Fruit fly (Drosophila melanogaster) whole organism, adult: Measurements from ENCODE around the gene CG8891.
A peak's percentile ranks its signal among the peaks of the same experiment; 100 is the strongest.

Experiments used
- CG11617 ChIP-seq: fragments of 200-800 bp; sonication (Bioruptor generic); optimal IDR thresholded peaks from 2 replicates; lab custom pipeline; 2017; ENCODE audit warnings: mild to moderate bottlenecking, missing biosample characterization, missing genetic modification reagents, missing genetic modification characterization
- CG12768 ChIP-seq: fragments of 200-800 bp; sonication (Bioruptor generic); optimal IDR thresholded peaks from 2 replicates; lab custom pipeline; 2017; ENCODE audit warnings: missing biosample characterization, missing genetic modification characterization, mild to moderate bottlenecking, moderate library complexity, missing genetic modification reagents
- CG14711 ChIP-seq: fragments of 200-800 bp; sonication (Bioruptor generic); optimal IDR thresholded peaks from 2 replicates; lab custom pipeline; 2018; ENCODE audit warnings: missing biosample characterization, mild to moderate bottlenecking, missing genetic modification characterization, moderate library complexity
- CG1620 ChIP-seq: fragments of 200-800 bp; sonication (Bioruptor generic); optimal IDR thresholded peaks from 2 replicates; lab custom pipeline; 2016; ENCODE audit warnings: missing biosample characterization, missing genetic modification characterization
- CG33017 ChIP-seq: fragments of 200-800 bp; sonication (Bioruptor generic); optimal IDR thresholded peaks from 2 replicates; lab custom pipeline; 2018; ENCODE audit warnings: missing biosample characterization, mild to moderate bottlenecking, missing genetic modification characterization, moderate library complexity
- CG5204 ChIP-seq: fragments of 200-800 bp; sonication (Bioruptor generic); optimal IDR thresholded peaks from 2 replicates; lab custom pipeline; 2016; ENCODE audit warnings: missing biosample characterization, missing genetic modification characterization
- CG7045 ChIP-seq: fragments of 200-800 bp; sonication (Bioruptor generic); optimal IDR thresholded peaks from 2 replicates; lab custom pipeline; 2017; ENCODE audit warnings: missing biosample characterization, mild to moderate bottlenecking, missing genetic modification characterization
- CG7101 ChIP-seq: fragments of 200-800 bp; sonication (Bioruptor generic); optimal IDR thresholded peaks from 2 replicates; lab custom pipeline; 2018; ENCODE audit warnings: missing biosample characterization, mild to moderate bottlenecking, missing genetic modification characterization, moderate library complexity
- Clk ChIP-seq: fragments of 200-800 bp; sonication (Bioruptor generic); optimal IDR thresholded peaks from 2 replicates; lab custom pipeline; 2017; ENCODE audit warnings: missing biosample characterization, missing genetic modification characterization
- Crg-1 ChIP-seq: fragments of 200-800 bp; sonication (Bioruptor generic); optimal IDR thresholded peaks from 2 replicates; lab custom pipeline; 2016; ENCODE audit warnings: missing biosample characterization, missing genetic modification characterization
- Hr96 ChIP-seq: fragments of 200-800 bp; sonication (Bioruptor generic); optimal IDR thresholded peaks from 2 replicates; lab custom pipeline; 2016; ENCODE audit warnings: missing biosample characterization, missing genetic modification characterization
- Mnt ChIP-seq: fragments of 200-800 bp; sonication (Bioruptor generic); optimal IDR thresholded peaks from 2 replicates; lab custom pipeline; 2016; ENCODE audit warnings: missing biosample characterization, mild to moderate bottlenecking, missing genetic modification characterization
- bab1 ChIP-seq: fragments of 200-800 bp; sonication (Bioruptor generic); optimal IDR thresholded peaks from 3 replicates; lab custom pipeline; 2019; ENCODE audit warnings: missing biosample characterization, mild to moderate bottlenecking, missing genetic modification characterization, moderate library complexity
- cic ChIP-seq: fragments of 200-800 bp; sonication (Bioruptor generic); optimal IDR thresholded peaks from 2 replicates; lab custom pipeline; 2017; ENCODE audit warnings: missing biosample characterization, mild to moderate bottlenecking, missing genetic modification characterization, moderate library complexity
- cnc ChIP-seq, 2 experiments: fragments of >200 bp; optimal IDR thresholded peaks; 2 replicates each; lab custom pipeline; 2017
- kay ChIP-seq: fragments of 200-800 bp; sonication (Bioruptor generic); peaks from one replicate; lab custom pipeline; 2016; ENCODE audit warnings: missing biosample characterization, missing genetic modification characterization, borderline replicate concordance
- ovo ChIP-seq: fragments of 200-800 bp; sonication (Bioruptor generic); optimal IDR thresholded peaks from 2 replicates; lab custom pipeline; 2016; ENCODE audit warnings: missing biosample characterization, missing genetic modification characterization
- pad ChIP-seq: fragments of 200-800 bp; sonication (Bioruptor generic); optimal IDR thresholded peaks from 3 replicates; lab custom pipeline; 2017; ENCODE audit warnings: missing biosample characterization, missing genetic modification characterization, mild to moderate bottlenecking, moderate library complexity, missing genetic modification reagents
- tj ChIP-seq: fragments of 200-800 bp; sonication (Bioruptor generic); optimal IDR thresholded peaks from 3 replicates; lab custom pipeline; 2017; ENCODE audit warnings: missing biosample characterization, mild to moderate bottlenecking, missing genetic modification characterization, moderate library complexity
- toe ChIP-seq: fragments of 200-800 bp; sonication (Bioruptor generic); optimal IDR thresholded peaks from 2 replicates; lab custom pipeline; 2016; ENCODE audit warnings: missing biosample characterization, missing genetic modification characterization

Gene CG8891

DNA sequence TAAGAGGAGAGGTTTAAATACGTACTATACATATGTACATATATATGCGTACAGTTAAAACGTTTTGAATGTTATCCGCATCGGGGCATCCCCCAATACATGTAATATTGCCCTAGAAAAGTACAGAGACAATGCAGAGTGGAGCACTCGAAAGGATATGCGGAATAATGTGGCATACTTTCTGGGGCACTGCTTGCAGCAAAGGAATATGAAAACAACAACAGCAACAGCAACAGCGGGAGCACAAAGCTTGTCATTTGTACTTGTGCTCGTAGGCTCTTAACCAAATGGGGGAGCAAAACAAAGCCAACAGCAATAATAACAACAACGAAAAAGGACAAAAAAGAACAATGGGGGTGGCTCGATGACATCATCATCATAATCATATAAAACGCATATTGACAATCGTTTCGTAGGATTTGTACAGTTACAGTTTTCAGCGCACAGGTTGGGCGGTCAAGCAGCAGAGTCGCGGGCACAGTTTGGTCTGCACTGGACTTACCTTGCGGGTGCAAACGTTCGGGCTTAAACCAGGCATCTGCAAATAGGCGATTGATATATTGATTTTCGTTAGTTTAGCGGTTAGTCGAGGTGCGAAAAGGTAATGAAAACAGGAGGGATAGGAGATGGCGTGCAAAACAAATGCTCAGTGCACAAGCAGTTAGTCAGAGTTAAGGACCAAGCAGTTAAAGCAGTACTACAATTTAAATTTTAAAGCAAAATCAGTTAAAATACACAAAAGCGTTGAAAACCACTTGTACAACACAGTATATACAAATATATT lies 24.7 kb upstream of the CG8891 start:
- TF ChIP-seq bab1 (no peak), toe (GFP tag; lab: Kevin White, UChicago) (no peak), pad (GFP tag; lab: Kevin White, UChicago) (no peak), CG1620 (GFP tag; lab: Kevin White, UChicago) (no peak), CG11617 (GFP tag; lab: Kevin White, UChicago) (no peak), CG7101 (tag; lab: Kevin White, UChicago) (no peak), ovo (GFP tag; lab: Kevin White, UChicago) (no peak), CG12768 (no peak), CG7045 (no peak), Hr96 (no peak), kay (GFP tag; lab: Kevin White, UChicago) (no peak), Mnt (GFP tag; lab: Kevin White, UChicago) (no peak)

DNA sequence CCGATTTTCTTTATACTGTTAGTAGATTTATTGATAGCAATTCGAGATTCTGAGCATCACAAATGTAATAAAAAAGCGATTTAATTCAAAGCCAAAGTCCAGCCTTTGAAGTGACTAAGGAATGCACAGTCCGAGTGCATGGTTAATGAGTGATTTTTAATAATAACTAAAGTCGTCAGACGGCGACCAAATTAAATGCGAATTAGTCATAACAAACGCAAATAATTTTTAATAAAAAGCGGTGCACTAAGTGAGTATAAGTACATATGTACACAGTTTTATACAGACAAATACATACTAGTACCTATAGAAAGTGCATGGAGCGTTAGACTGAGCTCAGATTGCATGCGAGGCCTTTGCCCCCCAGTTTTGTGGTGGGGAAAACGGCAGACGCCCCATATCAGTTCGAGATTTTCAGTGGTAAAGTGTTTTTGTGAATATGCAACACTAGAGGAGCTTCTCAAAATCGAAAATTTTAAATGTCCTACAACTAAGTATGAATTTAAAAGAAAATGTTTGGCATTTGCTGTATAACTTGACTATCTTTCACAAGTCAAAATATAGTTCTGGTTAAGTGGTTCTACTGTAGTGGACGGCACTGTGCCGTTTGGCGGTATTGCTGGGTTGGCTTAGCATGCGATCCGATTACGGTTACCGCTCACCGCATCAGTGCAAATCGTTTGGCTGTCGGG lies 23.7 kb upstream of the CG8891 start:
- TF ChIP-seq kay (GFP tag; lab: Kevin White, UChicago) (peak; percentile 97), bab1 (peak; percentile 10), tj (GFP tag; lab: Kevin White, UChicago) (peak; percentile 64), CG12768 (peak; percentile 82), CG7101 (tag; lab: Kevin White, UChicago) (peak; percentile 76), Crg-1 (GFP tag; lab: Kevin White, UChicago) (peak; percentile 29), CG1620 (GFP tag; lab: Kevin White, UChicago) (no peak), CG5204 (GFP tag; lab: Kevin White, UChicago) (peak; percentile 7), pad (GFP tag; lab: Kevin White, UChicago) (peak; percentile 39), ovo (GFP tag; lab: Kevin White, UChicago) (no peak), Hr96 (peak; percentile 36), toe (GFP tag; lab: Kevin White, UChicago) (peak; percentile 25), CG33017 (peak; percentile 85), CG7045 (peak; percentile 74), Clk (GFP tag; lab: Kevin White, UChicago) (peak; percentile 13), CG11617 (GFP tag; lab: Kevin White, UChicago) (peak; percentile 54), cnc (optimal IDR thresholded peaks at IDR 0.05; lab: Kevin White, UChicago) (no peak), Mnt (GFP tag; lab: Kevin White, UChicago) (peak; percentile 32), CG14711 (tag; lab: Kevin White, UChicago) (peak; percentile 52), cic (peak; percentile 70)

DNA sequence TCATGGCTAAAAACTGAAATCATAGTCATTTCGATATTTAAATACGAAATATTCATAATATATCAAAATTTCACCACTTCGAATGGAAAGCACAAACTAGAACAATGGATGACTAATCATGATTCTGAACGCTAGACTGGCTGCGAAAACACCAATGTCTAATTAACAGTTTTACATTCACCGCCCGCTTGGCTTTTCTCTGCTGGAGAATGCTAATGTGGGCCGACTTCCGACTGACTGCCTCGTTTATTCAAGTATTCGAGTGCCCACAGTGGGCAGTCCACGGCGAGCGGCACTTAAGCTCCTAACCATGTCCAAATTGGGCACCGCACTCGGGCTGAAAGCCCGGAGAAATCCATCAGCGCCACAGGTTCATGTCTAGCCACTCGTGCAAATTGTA lies 22.9 kb upstream of the CG8891 start:
- TF ChIP-seq CG33017 (no peak), Mnt (GFP tag; lab: Kevin White, UChicago) (no peak), bab1 (no peak), CG11617 (GFP tag; lab: Kevin White, UChicago) (no peak), cnc (optimal IDR thresholded peaks at IDR 0.05; lab: Kevin White, UChicago) (no peak), tj (GFP tag; lab: Kevin White, UChicago) (no peak), cic (no peak), Hr96 (no peak), kay (GFP tag; lab: Kevin White, UChicago) (no peak), CG5204 (GFP tag; lab: Kevin White, UChicago) (no peak), Clk (GFP tag; lab: Kevin White, UChicago) (no peak), CG1620 (GFP tag; lab: Kevin White, UChicago) (no peak), CG12768 (no peak)

DNA sequence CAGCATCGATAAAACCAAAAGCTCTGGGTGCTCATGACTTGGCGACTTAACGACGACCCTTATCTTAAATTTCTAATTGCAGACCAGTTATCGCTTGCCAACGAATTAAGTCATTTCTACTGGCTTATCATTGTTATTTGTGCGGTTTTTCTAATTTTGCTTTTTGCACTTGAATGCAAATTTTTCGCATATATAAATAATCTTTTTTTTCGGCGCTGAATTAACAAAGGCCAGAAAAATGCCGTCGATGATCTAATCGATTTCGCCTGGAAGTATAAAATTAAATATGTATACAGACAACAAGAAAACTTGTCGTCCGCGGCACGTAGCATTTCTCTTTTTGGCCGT lies 22.4 kb upstream of the CG8891 start:
- no peak for TF ChIP-seq CG5204 (GFP tag; lab: Kevin White, UChicago)
- peak; percentile 41 for TF ChIP-seq kay (GFP tag; lab: Kevin White, UChicago)
- no peak for TF ChIP-seq CG1620 (GFP tag; lab: Kevin White, UChicago)
- no peak for TF ChIP-seq pad (GFP tag; lab: Kevin White, UChicago)
- no peak for TF ChIP-seq cic

DNA sequence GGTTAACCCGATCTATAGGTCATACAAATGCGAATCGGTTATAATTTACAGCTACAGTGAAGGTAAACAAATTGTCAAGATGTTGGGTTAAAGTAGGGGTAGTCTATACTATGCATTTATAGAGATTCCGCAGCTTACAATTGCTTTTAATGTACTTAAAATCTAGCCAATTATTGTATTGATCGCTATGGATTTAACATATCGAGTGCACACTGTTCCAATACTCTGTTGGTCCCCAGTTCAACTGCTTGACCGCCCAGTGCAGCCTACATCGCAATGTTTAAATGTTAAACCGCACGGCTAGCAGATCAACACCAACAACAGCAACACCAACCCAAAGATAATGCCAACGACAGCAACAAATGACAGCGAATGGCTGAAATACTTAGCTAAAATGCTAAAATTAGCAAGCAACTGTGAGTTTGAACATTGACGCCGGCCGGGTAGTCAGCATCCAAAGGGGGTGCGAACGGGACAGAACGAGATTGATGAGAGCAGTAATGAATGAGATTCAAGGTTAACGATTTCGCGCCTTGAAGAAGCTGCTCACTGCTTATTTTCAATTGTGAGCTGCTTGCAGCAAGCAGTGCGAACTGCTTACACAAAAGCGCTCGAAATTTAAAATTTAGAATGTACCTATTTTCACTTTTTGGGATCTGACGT lies 21.9 kb upstream of the CG8891 start:
- peak; percentile 72 for TF ChIP-seq cic
- peak; percentile 97 for TF ChIP-seq pad (GFP tag; lab: Kevin White, UChicago)
- no peak for TF ChIP-seq CG1620 (GFP tag; lab: Kevin White, UChicago)
- TF ChIP-seq CG14711 (tag; lab: Kevin White, UChicago), result peak; percentile 35
- TF ChIP-seq CG33017, result no peak
- no peak for TF ChIP-seq CG7045
- TF ChIP-seq CG7101 (tag; lab: Kevin White, UChicago), result no peak
- no peak for TF ChIP-seq CG11617 (GFP tag; lab: Kevin White, UChicago)
- no peak for TF ChIP-seq Clk (GFP tag; lab: Kevin White, UChicago)
- peak; percentile 11 for TF ChIP-seq CG12768
- no peak for TF ChIP-seq Crg-1 (GFP tag; lab: Kevin White, UChicago)
- TF ChIP-seq ovo (GFP tag; lab: Kevin White, UChicago), result no peak
- TF ChIP-seq CG5204 (GFP tag; lab: Kevin White, UChicago), result no peak
- no peak for TF ChIP-seq toe (GFP tag; lab: Kevin White, UChicago)
- no peak for TF ChIP-seq bab1
- TF ChIP-seq cnc (optimal IDR thresholded peaks at IDR 0.05; lab: Kevin White, UChicago), result no peak
- no peak for TF ChIP-seq Mnt (GFP tag; lab: Kevin White, UChicago)
- TF ChIP-seq tj (GFP tag; lab: Kevin White, UChicago), result peak; percentile 68
- TF ChIP-seq kay (GFP tag; lab: Kevin White, UChicago), result peak; percentile 33
- no peak for TF ChIP-seq Hr96
